Fruit fly (Drosophila melanogaster) whole organism, wandering third instar larva: ENCODE measurements around the gene Zir.

Experiments used
- Abd-B ChIP-seq: fragments of >200 bp; optimal IDR thresholded peaks from 2 replicates; lab custom pipeline; 2017; ENCODE audit warnings: missing biosample characterization, missing genetic modification characterization
- Dfd ChIP-seq: fragments of >200 bp; optimal IDR thresholded peaks from 2 replicates; lab custom pipeline; 2017; ENCODE audit warnings: missing biosample characterization, missing genetic modification characterization
- Hr83 ChIP-seq: fragments of 200-300 bp; sonication (Bioruptor generic); optimal IDR thresholded peaks from 2 replicates; lab custom pipeline; 2016; ENCODE audit warnings: missing biosample characterization, mild to moderate bottlenecking, missing genetic modification characterization, moderate library complexity; ENCODE audit not compliant: poor library complexity, severe bottlenecking
- brk ChIP-seq: fragments of 200-800 bp; sonication (Bioruptor generic); optimal IDR thresholded peaks from 2 replicates; lab custom pipeline; 2016; ENCODE audit warnings: missing biosample characterization, mild to moderate bottlenecking, missing genetic modification characterization
- fru ChIP-seq: fragments of 200-800 bp; sonication (Bioruptor generic); optimal IDR thresholded peaks from 3 replicates; lab custom pipeline; 2016; ENCODE audit warnings: missing biosample characterization, mild to moderate bottlenecking, missing genetic modification characterization
- sage ChIP-seq: fragments of 200-800 bp; sonication (Bioruptor generic); optimal IDR thresholded peaks from 2 replicates; lab custom pipeline; 2016; ENCODE audit warnings: missing biosample characterization, mild to moderate bottlenecking, missing genetic modification characterization
- woc ChIP-seq: sonication (Bioruptor generic); optimal IDR thresholded peaks from 2 replicates; lab custom pipeline; 2016; ENCODE audit warnings: missing biosample characterization, mild to moderate bottlenecking, missing genetic modification characterization

dm6 chr2L:114429-114828, 19.9 kb downstream of the Zir start, which contains the start of gene ND-15:
- no peak for TF ChIP-seq Abd-B (GFP tag; lab: Kevin White, UChicago)
- TF ChIP-seq Dfd (GFP tag; lab: Kevin White, UChicago): no peak
- TF ChIP-seq fru: no peak
- no peak for TF ChIP-seq brk (GFP tag; lab: Kevin White, UChicago)
- no peak for TF ChIP-seq sage
- no peak for TF ChIP-seq Hr83
- no peak for TF ChIP-seq woc (GFP tag; lab: Kevin White, UChicago)
